Worm (Caenorhabditis elegans) whole organism, midembryonic: Measurements from ENCODE around the gene clec-21.
"Not testable (repeated sequence)": the region's sequence is repeated elsewhere in the genome, so short reads cannot be mapped to it uniquely, and the experiment has no call there.

ENCODE experiments used
- T22C8.4 ChIP-seq: fragments of 200-800 bp; sonication (Bioruptor generic); IDR thresholded peaks from 2 replicates; pipeline ENCODE4 v1.3.6; 2022; ENCODE audit warnings: missing genetic modification characterization, missing compliant biosample characterization
- cog-1 ChIP-seq: sonication (generic microtip); optimal IDR thresholded peaks from 2 replicates; lab custom pipeline; 2016; ENCODE audit warnings: missing genetic modification characterization, missing compliant biosample characterization
- flt-1 ChIP-seq: fragments of 200-800 bp; sonication (Bioruptor generic); IDR thresholded peaks from 2 replicates; pipeline ENCODE4 v1.3.6; 2022; ENCODE audit warnings: missing genetic modification characterization, missing compliant biosample characterization
- klf-2 ChIP-seq: fragments of 200-800 bp; sonication (Bioruptor generic); conservative IDR thresholded peaks from 2 replicates; pipeline ENCODE4 v1.3.6; 2022; ENCODE audit warnings: missing genetic modification reagents, missing genetic modification characterization, missing compliant biosample characterization
- med-1 ChIP-seq: sonication (generic microtip); optimal IDR thresholded peaks from 2 replicates; lab custom pipeline; 2017; ENCODE audit warnings: missing genetic modification characterization, mild to moderate bottlenecking, missing compliant biosample characterization, antibody characterized with exemption, missing genetic modification reagents; ENCODE audit not compliant: insufficient read depth
- ref-1 ChIP-seq: fragments of 200-800 bp; sonication (Bioruptor generic); conservative IDR thresholded peaks from 2 replicates; pipeline ENCODE4 v1.3.6; 2022; ENCODE audit warnings: missing genetic modification reagents, missing genetic modification characterization, missing compliant biosample characterization
- tab-1 ChIP-seq: fragments of 200-800 bp; sonication (Bioruptor generic); IDR thresholded peaks from 2 replicates; pipeline ENCODE4 v1.3.6; 2022; ENCODE audit warnings: missing genetic modification characterization, missing compliant biosample characterization
- ztf-23 ChIP-seq: fragments of 200-800 bp; sonication (Bioruptor generic); IDR thresholded peaks from 2 replicates; pipeline ENCODE4 v1.3.6; 2022; ENCODE audit warnings: missing genetic modification reagents, missing genetic modification characterization, missing compliant biosample characterization
- ztf-29 ChIP-seq: fragments of 200-800 bp; sonication (Bioruptor generic); IDR thresholded peaks from 2 replicates; pipeline ENCODE4 v1.3.6; 2022; ENCODE audit warnings: missing genetic modification reagents, missing genetic modification characterization, missing compliant biosample characterization

clec-21 gene

ce11 chrII:1567646-1568045 is 16.4 kb downstream of the clec-21 start, which contains the start of gene K05F6.8:
K05F6.8 (minus strand) TSS chrII:1567746.
- no peak for TF ChIP-seq ztf-23 (GFP tag; lab: Robert Waterston, UW)

DNA sequence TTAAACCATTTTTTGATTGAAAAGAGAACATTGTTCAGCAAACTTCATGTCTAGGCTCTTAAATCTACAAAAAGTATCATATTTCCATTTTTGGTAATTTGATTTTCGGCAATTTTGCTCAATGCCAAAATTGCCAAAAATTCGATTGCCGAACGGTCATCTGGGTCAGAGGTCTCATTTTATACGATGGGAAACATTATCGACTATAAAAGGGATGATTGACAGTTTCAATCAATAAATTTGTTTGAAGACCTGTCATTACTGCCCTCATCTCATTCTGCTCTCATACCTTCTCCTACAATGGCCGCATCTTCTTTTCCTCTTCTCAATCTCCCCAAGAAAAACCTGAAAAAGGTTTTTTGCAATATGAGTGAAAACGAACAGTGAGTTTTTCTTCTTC is 22.2 kb downstream of the clec-21 start, which contains the start of gene K05F6.14:
Gene K05F6.14 (plus strand): TSS at position 301 of the 400 bp plus-strand sequence.
- TF ChIP-seq tab-1 (GFP tag; lab: Robert Waterston, UW) (no peak), ztf-23 (GFP tag; lab: Robert Waterston, UW) (no peak), ref-1 (GFP tag; lab: Robert Waterston, UW) (no peak), T22C8.4 (GFP tag; lab: Robert Waterston, UW) (no peak), med-1 (GFP tag; lab: Kevin White, UChicago) (no peak), flt-1 (GFP tag; lab: Robert Waterston, UW) (no peak), ztf-29 (GFP tag; lab: Robert Waterston, UW) (no peak)

- TF ChIP-seq ztf-29 (GFP tag; lab: Robert Waterston, UW) (no peak), ref-1 (GFP tag; lab: Robert Waterston, UW) (no peak), med-1 (GFP tag; lab: Kevin White, UChicago) (no peak), ztf-23 (GFP tag; lab: Robert Waterston, UW) (no peak), flt-1 (GFP tag; lab: Robert Waterston, UW) (no peak), T22C8.4 (GFP tag; lab: Robert Waterston, UW) (no peak), cog-1 (tag; lab: Kevin White, UChicago) (no peak), klf-2 (GFP tag; lab: Robert Waterston, UW) (no peak), tab-1 (GFP tag; lab: Robert Waterston, UW) (no peak)
Observed at ce11 chrII:1560839-1561238, 23.2 kb downstream of the clec-21 start.

ce11 chrII:1556217-1556616 is 27.8 kb downstream of the clec-21 start, which contains the start of the genes fbxb-54 and fbxb-50:
fbxb-54 (minus strand) TSS chrII:1556317.
fbxb-50 (plus strand) TSS chrII:1556443.
- TF ChIP-seq ztf-23, ztf-29, T22C8.4 (GFP tag; lab: Robert Waterston, UW): not testable (repeated sequence)

DNA sequence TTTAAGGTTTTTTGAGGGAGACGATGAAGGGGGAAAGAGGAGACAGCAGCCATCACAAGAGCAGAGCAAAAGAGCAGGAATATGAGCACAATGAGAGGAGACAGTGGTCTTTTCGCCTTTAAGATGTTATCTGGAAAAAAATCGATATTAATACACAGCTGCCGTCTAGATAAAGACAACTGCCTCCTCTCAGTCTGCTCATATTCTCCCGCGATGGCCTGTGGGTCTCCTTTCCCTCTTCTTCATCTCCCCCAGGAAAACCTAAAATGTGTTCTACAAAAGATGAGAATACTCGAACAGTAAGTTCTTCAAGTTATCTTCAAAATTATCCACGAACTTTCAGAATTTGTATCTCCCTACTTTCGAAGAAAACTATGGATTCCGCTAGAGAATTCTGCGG is 33.5 kb downstream of the clec-21 start, which contains the start of the genes fbxb-52 and fbxb-51:
Gene fbxb-52 (minus strand): TSS at position 101 of the 400 bp plus-strand sequence.
Gene fbxb-51 (plus strand): TSS at position 212 of the 400 bp plus-strand sequence.
- no peak for TF ChIP-seq med-1 (GFP tag; lab: Kevin White, UChicago)
- TF ChIP-seq ztf-23 (GFP tag; lab: Robert Waterston, UW): no peak
- TF ChIP-seq T22C8.4 (GFP tag; lab: Robert Waterston, UW): no peak
- TF ChIP-seq tab-1 (GFP tag; lab: Robert Waterston, UW): no peak
- no peak for TF ChIP-seq klf-2 (GFP tag; lab: Robert Waterston, UW)
- TF ChIP-seq ztf-29 (GFP tag; lab: Robert Waterston, UW): no peak

DNA sequence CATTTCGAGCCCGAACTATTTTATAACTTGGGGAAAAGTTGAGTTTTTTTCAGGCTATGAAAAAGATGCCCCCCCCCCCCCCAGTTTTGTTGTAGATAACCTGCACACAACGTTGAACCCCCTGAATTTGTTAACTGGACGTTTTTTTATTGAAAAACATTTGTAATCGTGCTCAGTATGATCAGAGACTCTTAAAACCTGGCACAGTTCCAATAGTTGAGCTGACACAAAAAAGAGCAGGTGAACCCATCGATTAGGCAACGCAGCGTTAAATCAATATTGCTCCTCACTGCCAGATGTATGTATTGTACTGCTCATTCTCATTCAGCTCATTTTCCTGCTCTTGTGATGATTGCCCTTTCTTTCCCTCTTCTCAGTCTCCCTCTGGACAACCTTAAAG is 38.4 kb downstream of the clec-21 start, which contains the start of gene K05F6.12:
Gene K05F6.12 (plus strand): TSS at position 301 of the 400 bp plus-strand sequence.
- TF ChIP-seq flt-1 (GFP tag; lab: Robert Waterston, UW) (no peak), ztf-23 (GFP tag; lab: Robert Waterston, UW) (no peak), tab-1 (GFP tag; lab: Robert Waterston, UW) (no peak), ref-1 (GFP tag; lab: Robert Waterston, UW) (no peak), T22C8.4 (GFP tag; lab: Robert Waterston, UW) (no peak), cog-1 (tag; lab: Kevin White, UChicago) (no peak), med-1 (GFP tag; lab: Kevin White, UChicago) (no peak), klf-2 (GFP tag; lab: Robert Waterston, UW) (no peak), ztf-29 (GFP tag; lab: Robert Waterston, UW) (no peak)

ce11 chrII:1543182-1543581 is 40.9 kb downstream of the clec-21 start, which contains the start of gene K05F6.4:
K05F6.4 (plus strand) TSS chrII:1543482.
- not testable (repeated sequence) for TF ChIP-seq T22C8.4, ref-1, flt-1 (GFP tag; lab: Robert Waterston, UW)

ce11 chrII:1540628-1541027 is 43.4 kb downstream of the clec-21 start, which contains the start of gene poml-4:
poml-4 (plus strand) TSS chrII:1540928.
- not testable (repeated sequence) for TF ChIP-seq flt-1 (GFP tag; lab: Robert Waterston, UW); cog-1 (tag; lab: Kevin White, UChicago); ztf-29 (GFP tag; lab: Robert Waterston, UW)

DNA sequence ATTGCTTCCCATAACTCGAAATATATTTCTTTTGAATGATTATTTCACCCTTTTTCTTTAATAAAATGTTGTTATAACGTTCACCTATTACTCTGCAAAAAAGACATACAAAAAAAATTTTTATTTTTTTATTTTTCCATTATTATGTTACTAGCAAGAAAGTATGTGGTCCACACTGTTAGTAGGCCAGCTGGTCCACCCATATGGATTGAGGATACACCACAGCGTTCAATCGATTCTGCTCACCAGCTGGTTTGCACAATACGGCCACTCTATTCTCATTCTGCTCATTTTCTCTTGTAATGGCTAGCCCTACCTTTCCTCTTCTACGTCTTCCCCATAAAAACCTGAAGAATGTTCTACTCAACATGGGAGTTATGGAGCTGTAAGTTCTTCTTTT is 45.5 kb downstream of the clec-21 start, which contains the start of gene fbxb-44:
Gene fbxb-44 (plus strand): TSS at position 301 of the 400 bp plus-strand sequence.
- TF ChIP-seq cog-1 (tag; lab: Kevin White, UChicago) (no peak), T22C8.4 (GFP tag; lab: Robert Waterston, UW) (no peak)

DNA sequence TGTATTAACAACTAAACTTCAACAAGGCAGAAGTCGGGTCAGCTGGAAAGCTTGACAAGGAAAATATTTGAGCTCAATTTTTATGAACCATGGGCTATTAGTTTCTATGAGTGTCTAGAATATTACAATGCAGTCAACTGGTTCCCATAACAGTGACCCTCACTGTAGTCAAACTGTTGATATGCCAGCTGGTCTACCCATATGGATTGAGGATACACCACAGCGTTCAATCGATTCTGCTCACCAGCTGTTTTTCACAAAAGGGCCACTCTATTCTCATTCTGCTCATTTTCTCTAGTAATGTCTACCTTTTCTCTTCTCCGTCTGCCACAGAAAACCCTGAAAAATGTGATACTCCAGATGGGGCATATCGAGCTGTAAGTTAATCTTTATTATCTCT is 46.7 kb downstream of the clec-21 start, which contains the start of gene fbxb-42:
Gene fbxb-42 (plus strand): TSS at position 301 of the 400 bp plus-strand sequence.
- TF ChIP-seq T22C8.4 (GFP tag; lab: Robert Waterston, UW) (no peak), klf-2 (GFP tag; lab: Robert Waterston, UW) (no peak), ztf-23 (GFP tag; lab: Robert Waterston, UW) (no peak), ztf-29 (GFP tag; lab: Robert Waterston, UW) (no peak), tab-1 (GFP tag; lab: Robert Waterston, UW) (no peak), ref-1 (GFP tag; lab: Robert Waterston, UW) (no peak), flt-1 (GFP tag; lab: Robert Waterston, UW) (no peak)
